Fruit fly (Drosophila melanogaster) whole organism, adult: ENCODE results near the gene Brr2.
A peak's percentile ranks its signal among the peaks of the same experiment; 100 is the strongest.

ENCODE experiments used
- CG11617 ChIP-seq: fragments of 200-800 bp; sonication (Bioruptor generic); optimal IDR thresholded peaks from 2 replicates; lab custom pipeline; 2017; ENCODE audit warnings: mild to moderate bottlenecking, missing biosample characterization, missing genetic modification reagents, missing genetic modification characterization
- CG12768 ChIP-seq: fragments of 200-800 bp; sonication (Bioruptor generic); optimal IDR thresholded peaks from 2 replicates; lab custom pipeline; 2017; ENCODE audit warnings: missing biosample characterization, missing genetic modification characterization, mild to moderate bottlenecking, moderate library complexity, missing genetic modification reagents
- CG33017 ChIP-seq: fragments of 200-800 bp; sonication (Bioruptor generic); optimal IDR thresholded peaks from 2 replicates; lab custom pipeline; 2018; ENCODE audit warnings: missing biosample characterization, mild to moderate bottlenecking, missing genetic modification characterization, moderate library complexity
- CG5204 ChIP-seq: fragments of 200-800 bp; sonication (Bioruptor generic); optimal IDR thresholded peaks from 2 replicates; lab custom pipeline; 2016; ENCODE audit warnings: missing biosample characterization, missing genetic modification characterization
- CG7045 ChIP-seq: fragments of 200-800 bp; sonication (Bioruptor generic); optimal IDR thresholded peaks from 2 replicates; lab custom pipeline; 2017; ENCODE audit warnings: missing biosample characterization, mild to moderate bottlenecking, missing genetic modification characterization
- Clk ChIP-seq: fragments of 200-800 bp; sonication (Bioruptor generic); optimal IDR thresholded peaks from 2 replicates; lab custom pipeline; 2017; ENCODE audit warnings: missing biosample characterization, missing genetic modification characterization
- Crg-1 ChIP-seq: fragments of 200-800 bp; sonication (Bioruptor generic); optimal IDR thresholded peaks from 2 replicates; lab custom pipeline; 2016; ENCODE audit warnings: missing biosample characterization, missing genetic modification characterization
- Hr96 ChIP-seq: fragments of 200-800 bp; sonication (Bioruptor generic); optimal IDR thresholded peaks from 2 replicates; lab custom pipeline; 2016; ENCODE audit warnings: missing biosample characterization, missing genetic modification characterization
- Mnt ChIP-seq: fragments of 200-800 bp; sonication (Bioruptor generic); optimal IDR thresholded peaks from 2 replicates; lab custom pipeline; 2016; ENCODE audit warnings: missing biosample characterization, mild to moderate bottlenecking, missing genetic modification characterization
- cic ChIP-seq: fragments of 200-800 bp; sonication (Bioruptor generic); optimal IDR thresholded peaks from 2 replicates; lab custom pipeline; 2017; ENCODE audit warnings: missing biosample characterization, mild to moderate bottlenecking, missing genetic modification characterization, moderate library complexity
- pad ChIP-seq: fragments of 200-800 bp; sonication (Bioruptor generic); optimal IDR thresholded peaks from 3 replicates; lab custom pipeline; 2017; ENCODE audit warnings: missing biosample characterization, missing genetic modification characterization, mild to moderate bottlenecking, moderate library complexity, missing genetic modification reagents
- toe ChIP-seq: fragments of 200-800 bp; sonication (Bioruptor generic); optimal IDR thresholded peaks from 2 replicates; lab custom pipeline; 2016; ENCODE audit warnings: missing biosample characterization, missing genetic modification characterization

Gene Brr2

DNA sequence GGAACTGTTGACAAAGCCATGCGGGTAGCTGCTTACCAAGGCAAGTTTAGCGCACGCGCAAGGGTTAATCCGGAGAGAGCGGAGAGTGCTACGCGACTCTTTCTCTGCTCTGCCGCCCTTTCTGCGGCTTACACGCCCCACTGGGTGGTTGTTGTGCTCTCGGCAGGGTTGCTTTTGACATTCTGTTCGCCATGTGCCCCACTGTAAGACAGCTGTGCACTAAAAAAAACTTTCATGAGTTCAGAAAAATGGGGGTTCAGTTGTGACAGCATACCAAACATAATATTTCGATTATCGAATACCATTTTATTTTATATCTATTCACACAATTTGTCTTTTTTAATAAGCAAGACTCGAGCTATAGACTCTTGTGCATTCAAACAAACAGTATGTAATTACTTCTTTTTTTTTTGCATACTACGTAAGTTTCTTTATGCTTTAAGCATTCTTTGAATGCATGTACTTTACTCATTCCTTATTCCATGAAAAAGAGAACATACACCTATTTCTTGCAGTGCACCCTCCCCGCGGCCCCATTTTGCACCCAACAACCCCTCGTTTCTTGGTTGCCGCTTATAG is 46.5 kb downstream of the Brr2 start:
- peak; percentile 53 for TF ChIP-seq toe (GFP tag; lab: Kevin White, UChicago)
- TF ChIP-seq CG33017, result peak; percentile 26
- TF ChIP-seq Hr96 (GFP tag; lab: Kevin White, UChicago), result peak; percentile 19
- TF ChIP-seq CG12768 (GFP tag; lab: Kevin White, UChicago), result peak; percentile 66
- TF ChIP-seq pad (GFP tag; lab: Kevin White, UChicago), result peak; percentile 2
- no peak for TF ChIP-seq Mnt (GFP tag; lab: Kevin White, UChicago)
- peak; percentile 49 for TF ChIP-seq CG11617 (GFP tag; lab: Kevin White, UChicago)
- TF ChIP-seq Clk (GFP tag; lab: Kevin White, UChicago), result peak; percentile 7
- peak; percentile 59 for TF ChIP-seq CG5204 (GFP tag; lab: Kevin White, UChicago)
- TF ChIP-seq Crg-1, result no peak
- TF ChIP-seq CG7045 (GFP tag; lab: Kevin White, UChicago), result peak; percentile 63
- TF ChIP-seq cic (GFP tag; lab: Kevin White, UChicago), result no peak
